Worm (Caenorhabditis elegans): ENCODE measurements around the gene C06H2.7.

The C06H2.7 gene

ce11 chrV:11113041-11113574 is 31.5 kb downstream of the C06H2.7 start, which contains the start of gene erfa-3 (continued):
- peak; percentile 48 for TF ChIP-seq nhr-28 (tag; optimal IDR thresholded peaks at IDR 0.05)
- peak; percentile 53 for TF ChIP-seq hlh-11 (tag; optimal IDR thresholded peaks at IDR 0.05)
- TF ChIP-seq T26A8.4 (GFP tag; IDR thresholded peaks at IDR 0.05) = peak; percentile 61; the same call in 1 of the 2 replicates
- TF ChIP-seq hlh-30 (tag; optimal IDR thresholded peaks at IDR 0.05; ENCODE audit: insufficient read depth) = peak; percentile 74
- TF ChIP-seq rbr-2 (tag; optimal IDR thresholded peaks at IDR 0.05) = peak; percentile 47
- peak; percentile 77 for TF ChIP-seq dve-1 (tag; optimal IDR thresholded peaks at IDR 0.05; ENCODE audit: insufficient read depth)
- TF ChIP-seq zfp-3 (GFP tag; conservative IDR thresholded peaks at IDR 0.05) = no peak
- no peak for TF ChIP-seq ces-1 (GFP tag; optimal IDR thresholded peaks at IDR 0.05)
- no peak for TF ChIP-seq pqm-1 (tag; optimal IDR thresholded peaks at IDR 0.05)
- TF ChIP-seq arid-1 (GFP tag; conservative IDR thresholded peaks at IDR 0.05) = 0 out of 2 replicates have a peak, but pooled peaks have one; percentile 13
- TF ChIP-seq zag-1 (tag; optimal IDR thresholded peaks at IDR 0.05) = no peak
- no peak for TF ChIP-seq egl-27 (tag; optimal IDR thresholded peaks at IDR 0.05)
- 0 out of 2 replicates have a peak, but pooled peaks have one; percentile 50 for TF ChIP-seq lim-7 (GFP tag; IDR thresholded peaks at IDR 0.05)
- TF ChIP-seq Y48G9A.11 (GFP tag; IDR thresholded peaks at IDR 0.05) = no peak
- TF ChIP-seq mep-1 (tag; optimal IDR thresholded peaks at IDR 0.05) = peak; percentile 72
- TF ChIP-seq nhr-25 (tag; optimal IDR thresholded peaks at IDR 0.05; ENCODE audit: borderline replicate concordance, insufficient read depth) = peak; percentile 2
- no peak for TF ChIP-seq nhr-77 (tag; optimal IDR thresholded peaks at IDR 0.05)
- TF ChIP-seq daf-16 (GFP tag; optimal IDR thresholded peaks at IDR 0.05) = peak in 1 of 2 experiments; percentile 24
- TF ChIP-seq daf-16 (tag; optimal IDR thresholded peaks at IDR 0.05) = peak; percentile 64
- no peak for TF ChIP-seq ZK546.5 (tag; optimal IDR thresholded peaks at IDR 0.05)
- TF ChIP-seq hif-1 (tag; optimal IDR thresholded peaks at IDR 0.05) = peak in 1 of 2 experiments; percentile 56
- peak; percentile 60 for TF ChIP-seq lin-13 (GFP tag; optimal IDR thresholded peaks at IDR 0.05)
- no peak for TF ChIP-seq aly-2 (tag; optimal IDR thresholded peaks at IDR 0.05)
- TF ChIP-seq nhr-102 (tag; optimal IDR thresholded peaks at IDR 0.05) = peak; percentile 54
- TF ChIP-seq ceh-20 (GFP tag; IDR thresholded peaks at IDR 0.05) = 0 out of 2 replicates have a peak, but pooled peaks have one; percentile 13
- TF ChIP-seq Y105C5A.15 (GFP tag; IDR thresholded peaks at IDR 0.05) = 0 out of 2 replicates have a peak, but pooled peaks have one; percentile 51
- no peak for TF ChIP-seq attf-4 (tag; optimal IDR thresholded peaks at IDR 0.05)

DNA sequence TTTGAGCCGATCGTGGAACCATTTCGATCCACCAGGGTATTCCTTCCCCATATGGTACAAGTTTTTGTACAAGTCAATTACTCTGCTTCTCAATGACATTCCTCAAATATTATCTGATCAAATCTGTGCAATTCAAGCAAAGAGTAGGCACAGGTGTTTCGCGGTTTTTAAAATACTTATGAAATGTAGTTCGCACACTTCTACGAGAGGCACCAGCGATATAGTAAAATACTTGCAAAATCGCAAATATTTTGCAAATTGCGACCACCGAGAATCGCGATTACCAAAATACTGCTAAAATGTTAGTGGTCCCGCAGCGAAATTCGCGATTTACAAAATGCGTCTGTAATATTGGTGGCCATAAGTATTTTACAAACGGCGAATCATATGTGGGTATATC is 34.9 kb downstream of the C06H2.7 start, which contains the start of gene Y42A5A.5:
Gene Y42A5A.5, minus strand, starts transcription at position 101 of the 400 bp plus-strand sequence.
- TF ChIP-seq aha-1 (tag) = peak; percentile 58

ce11 chrV:11104408-11104807 is 40.2 kb downstream of the C06H2.7 start:
- TF ChIP-seq ceh-82 (tag; optimal IDR thresholded peaks at IDR 0.05) (no peak), unc-62 (GFP tag; optimal IDR thresholded peaks at IDR 0.05 in 1 of 2) (peak in 1 of 2 experiments; percentile 90), unc-62 (tag; optimal IDR thresholded peaks at IDR 0.05) (no peak)

DNA sequence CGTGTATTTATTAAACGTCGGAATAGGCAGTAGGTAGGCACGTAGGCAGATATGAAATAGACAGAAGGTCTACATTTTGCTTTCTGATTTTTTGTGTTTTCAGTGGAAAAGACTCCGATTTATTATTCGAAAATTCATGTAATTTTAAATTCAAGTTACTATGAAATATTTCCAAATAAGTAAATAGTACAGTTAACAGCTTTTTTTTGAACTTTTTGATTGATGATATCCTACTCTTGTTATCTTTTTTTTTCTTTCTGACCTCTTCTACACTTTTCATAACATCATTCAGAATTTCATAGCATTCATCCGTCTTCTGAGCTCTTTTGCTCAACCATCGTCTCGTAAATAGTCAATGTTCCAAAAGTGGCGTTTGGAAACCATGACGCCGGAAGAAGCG is 46.0 kb downstream of the C06H2.7 start, which contains the start of gene cdkl-1:
Gene cdkl-1, plus strand, starts transcription at position 301 of the 400 bp plus-strand sequence.
- TF ChIP-seq tra-1 (GFP tag; IDR thresholded peaks at IDR 0.05) (no peak), ztf-7 (tag; optimal IDR thresholded peaks at IDR 0.05) (no peak), cey-2 (tag; optimal IDR thresholded peaks at IDR 0.05; ENCODE audit: borderline replicate concordance, insufficient read depth) (no peak), nhr-76 (tag; optimal IDR thresholded peaks at IDR 0.05) (no peak), dve-1 (tag; optimal IDR thresholded peaks at IDR 0.05; ENCODE audit: insufficient read depth) (no peak), ceh-20 (GFP tag; IDR thresholded peaks at IDR 0.05) (no peak)

Measured in whole organism, L4 larva.